Worm (Caenorhabditis elegans) whole organism, late embryonic: ENCODE measurements around the gene F56H9.2.

Experiments used
- ets-4 ChIP-seq: sonication (generic microtip); optimal IDR thresholded peaks from 2 replicates; lab custom pipeline; 2016; ENCODE audit warnings: missing genetic modification characterization, missing compliant biosample characterization
- hlh-30 ChIP-seq: sonication (generic microtip); optimal IDR thresholded peaks from 2 replicates; lab custom pipeline; 2017; ENCODE audit warnings: antibody characterized with exemption, missing genetic modification characterization, missing compliant biosample characterization; ENCODE audit not compliant: insufficient read depth
- pag-3 ChIP-seq: sonication (generic microtip); optimal IDR thresholded peaks from 2 replicates; lab custom pipeline; 2016; ENCODE audit warnings: missing compliant biosample characterization, missing genetic modification characterization, borderline replicate concordance
- sox-4 ChIP-seq: sonication (generic microtip); optimal IDR thresholded peaks from 2 replicates; lab custom pipeline; 2017; ENCODE audit warnings: mild to moderate bottlenecking, missing genetic modification characterization, inconsistent platforms, missing compliant biosample characterization

DNA sequence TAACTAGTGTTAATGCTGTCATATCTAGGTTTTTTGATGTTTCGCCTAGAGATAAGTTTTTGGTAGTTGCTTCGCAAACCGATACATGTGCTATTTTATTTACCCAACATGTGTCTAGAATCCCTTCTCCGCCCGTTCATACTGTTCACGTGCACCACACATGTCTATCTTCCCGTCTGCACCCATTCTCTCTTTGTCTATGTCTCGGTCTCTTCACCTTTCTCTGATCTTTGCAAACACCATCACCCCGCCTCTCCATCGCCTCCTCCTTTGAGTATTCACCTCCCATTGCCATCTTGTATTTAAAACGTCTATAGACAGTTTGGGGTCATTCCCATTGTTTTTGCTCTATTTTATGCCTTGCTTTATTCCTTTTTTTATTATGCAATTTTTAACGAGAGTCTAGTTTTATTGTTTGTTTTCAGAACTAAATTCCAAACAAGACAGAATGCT lies at the start of gene F56H9.2:
- no peak for TF ChIP-seq ets-4 (tag; lab: Kevin White, UChicago)
- TF ChIP-seq pag-3: no peak
- TF ChIP-seq hlh-30: peak; percentile 69
- TF ChIP-seq sox-4 (tag; lab: Kevin White, UChicago): no peak
